Fruit fly (Drosophila melanogaster) whole organism, adult: ENCODE results near the gene CG42693.

Experiments used
- CG11617 ChIP-seq: fragments of 200-800 bp; sonication (Bioruptor generic); optimal IDR thresholded peaks from 2 replicates; lab custom pipeline; 2017; ENCODE audit warnings: mild to moderate bottlenecking, missing biosample characterization, missing genetic modification reagents, missing genetic modification characterization
- CG12768 ChIP-seq: fragments of 200-800 bp; sonication (Bioruptor generic); optimal IDR thresholded peaks from 2 replicates; lab custom pipeline; 2017; ENCODE audit warnings: missing biosample characterization, missing genetic modification characterization, mild to moderate bottlenecking, moderate library complexity, missing genetic modification reagents
- CG14711 ChIP-seq: fragments of 200-800 bp; sonication (Bioruptor generic); optimal IDR thresholded peaks from 2 replicates; lab custom pipeline; 2018; ENCODE audit warnings: missing biosample characterization, mild to moderate bottlenecking, missing genetic modification characterization, moderate library complexity
- CG1620 ChIP-seq: fragments of 200-800 bp; sonication (Bioruptor generic); optimal IDR thresholded peaks from 2 replicates; lab custom pipeline; 2016; ENCODE audit warnings: missing biosample characterization, missing genetic modification characterization
- CG33017 ChIP-seq: fragments of 200-800 bp; sonication (Bioruptor generic); optimal IDR thresholded peaks from 2 replicates; lab custom pipeline; 2018; ENCODE audit warnings: missing biosample characterization, mild to moderate bottlenecking, missing genetic modification characterization, moderate library complexity
- CG5204 ChIP-seq: fragments of 200-800 bp; sonication (Bioruptor generic); optimal IDR thresholded peaks from 2 replicates; lab custom pipeline; 2016; ENCODE audit warnings: missing biosample characterization, missing genetic modification characterization
- CG7045 ChIP-seq: fragments of 200-800 bp; sonication (Bioruptor generic); optimal IDR thresholded peaks from 2 replicates; lab custom pipeline; 2017; ENCODE audit warnings: missing biosample characterization, mild to moderate bottlenecking, missing genetic modification characterization
- CG7101 ChIP-seq: fragments of 200-800 bp; sonication (Bioruptor generic); optimal IDR thresholded peaks from 2 replicates; lab custom pipeline; 2018; ENCODE audit warnings: missing biosample characterization, mild to moderate bottlenecking, missing genetic modification characterization, moderate library complexity
- Clk ChIP-seq: fragments of 200-800 bp; sonication (Bioruptor generic); optimal IDR thresholded peaks from 2 replicates; lab custom pipeline; 2017; ENCODE audit warnings: missing biosample characterization, missing genetic modification characterization
- Crg-1 ChIP-seq: fragments of 200-800 bp; sonication (Bioruptor generic); optimal IDR thresholded peaks from 2 replicates; lab custom pipeline; 2016; ENCODE audit warnings: missing biosample characterization, missing genetic modification characterization
- Hr96 ChIP-seq: fragments of 200-800 bp; sonication (Bioruptor generic); optimal IDR thresholded peaks from 2 replicates; lab custom pipeline; 2016; ENCODE audit warnings: missing biosample characterization, missing genetic modification characterization
- Mnt ChIP-seq: fragments of 200-800 bp; sonication (Bioruptor generic); optimal IDR thresholded peaks from 2 replicates; lab custom pipeline; 2016; ENCODE audit warnings: missing biosample characterization, mild to moderate bottlenecking, missing genetic modification characterization
- bab1 ChIP-seq: fragments of 200-800 bp; sonication (Bioruptor generic); optimal IDR thresholded peaks from 3 replicates; lab custom pipeline; 2019; ENCODE audit warnings: missing biosample characterization, mild to moderate bottlenecking, missing genetic modification characterization, moderate library complexity
- cic ChIP-seq: fragments of 200-800 bp; sonication (Bioruptor generic); optimal IDR thresholded peaks from 2 replicates; lab custom pipeline; 2017; ENCODE audit warnings: missing biosample characterization, mild to moderate bottlenecking, missing genetic modification characterization, moderate library complexity
- kay ChIP-seq: fragments of 200-800 bp; sonication (Bioruptor generic); peaks from one replicate; lab custom pipeline; 2016; ENCODE audit warnings: missing biosample characterization, missing genetic modification characterization, borderline replicate concordance
- ovo ChIP-seq: fragments of 200-800 bp; sonication (Bioruptor generic); optimal IDR thresholded peaks from 2 replicates; lab custom pipeline; 2016; ENCODE audit warnings: missing biosample characterization, missing genetic modification characterization
- pad ChIP-seq: fragments of 200-800 bp; sonication (Bioruptor generic); optimal IDR thresholded peaks from 3 replicates; lab custom pipeline; 2017; ENCODE audit warnings: missing biosample characterization, missing genetic modification characterization, mild to moderate bottlenecking, moderate library complexity, missing genetic modification reagents
- tj ChIP-seq: fragments of 200-800 bp; sonication (Bioruptor generic); optimal IDR thresholded peaks from 3 replicates; lab custom pipeline; 2017; ENCODE audit warnings: missing biosample characterization, mild to moderate bottlenecking, missing genetic modification characterization, moderate library complexity
- toe ChIP-seq: fragments of 200-800 bp; sonication (Bioruptor generic); optimal IDR thresholded peaks from 2 replicates; lab custom pipeline; 2016; ENCODE audit warnings: missing biosample characterization, missing genetic modification characterization

CG42693 gene

DNA sequence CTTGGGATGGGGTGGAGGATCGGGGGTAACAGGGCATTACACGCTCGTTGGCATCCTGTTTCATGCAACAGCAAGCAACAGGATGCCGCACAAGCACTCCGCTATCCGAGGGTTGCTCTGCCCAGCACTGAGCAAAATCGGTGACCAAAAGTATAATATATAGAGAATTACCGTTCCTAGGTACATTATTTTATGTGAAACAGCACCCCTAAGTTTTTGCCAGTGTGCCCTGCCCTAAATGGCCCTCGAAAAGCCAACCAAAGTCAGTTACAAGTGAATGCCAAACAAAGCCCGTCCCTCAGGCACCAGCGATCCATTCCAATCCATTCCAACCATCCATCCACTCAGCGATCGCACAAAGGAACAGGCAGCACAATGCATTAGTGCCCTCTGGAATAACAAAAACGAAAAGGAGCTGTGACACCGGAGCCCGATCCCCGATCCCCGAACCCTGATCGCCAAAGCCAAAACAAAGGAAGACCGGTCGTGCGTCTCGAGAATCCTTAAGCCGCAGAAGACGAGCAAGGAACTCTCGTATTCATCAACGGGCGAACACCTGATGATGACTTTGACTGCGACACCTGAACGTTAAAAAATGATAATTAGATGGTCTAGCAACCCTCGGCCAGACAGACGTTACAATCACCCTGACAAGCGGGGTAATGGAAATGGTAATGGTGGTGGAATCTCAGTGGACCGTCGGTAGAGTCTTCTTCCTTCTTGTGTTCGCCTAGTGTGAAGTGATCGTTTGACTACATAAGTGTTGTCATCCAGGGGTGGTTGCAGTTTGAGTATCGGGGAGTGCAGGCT lies 24.9 kb downstream of the CG42693 start:
- no peak for TF ChIP-seq CG14711
- no peak for TF ChIP-seq CG5204 (GFP tag; lab: Kevin White, UChicago)
- TF ChIP-seq Mnt (GFP tag; lab: Kevin White, UChicago), result no peak
- no peak for TF ChIP-seq CG12768
- no peak for TF ChIP-seq toe (GFP tag; lab: Kevin White, UChicago)
- no peak for TF ChIP-seq bab1
- TF ChIP-seq pad, result no peak
- no peak for TF ChIP-seq CG1620 (GFP tag; lab: Kevin White, UChicago)
- TF ChIP-seq Crg-1 (GFP tag; lab: Kevin White, UChicago), result no peak
- TF ChIP-seq tj (GFP tag; lab: Kevin White, UChicago), result no peak
- no peak for TF ChIP-seq Hr96 (GFP tag; lab: Kevin White, UChicago)
- no peak for TF ChIP-seq cic
- TF ChIP-seq kay (GFP tag; lab: Kevin White, UChicago), result no peak
- no peak for TF ChIP-seq CG7101 (tag; lab: Kevin White, UChicago)
- no peak for TF ChIP-seq CG33017 (tag; lab: Kevin White, UChicago)
- no peak for TF ChIP-seq CG11617 (GFP tag; lab: Kevin White, UChicago)

DNA sequence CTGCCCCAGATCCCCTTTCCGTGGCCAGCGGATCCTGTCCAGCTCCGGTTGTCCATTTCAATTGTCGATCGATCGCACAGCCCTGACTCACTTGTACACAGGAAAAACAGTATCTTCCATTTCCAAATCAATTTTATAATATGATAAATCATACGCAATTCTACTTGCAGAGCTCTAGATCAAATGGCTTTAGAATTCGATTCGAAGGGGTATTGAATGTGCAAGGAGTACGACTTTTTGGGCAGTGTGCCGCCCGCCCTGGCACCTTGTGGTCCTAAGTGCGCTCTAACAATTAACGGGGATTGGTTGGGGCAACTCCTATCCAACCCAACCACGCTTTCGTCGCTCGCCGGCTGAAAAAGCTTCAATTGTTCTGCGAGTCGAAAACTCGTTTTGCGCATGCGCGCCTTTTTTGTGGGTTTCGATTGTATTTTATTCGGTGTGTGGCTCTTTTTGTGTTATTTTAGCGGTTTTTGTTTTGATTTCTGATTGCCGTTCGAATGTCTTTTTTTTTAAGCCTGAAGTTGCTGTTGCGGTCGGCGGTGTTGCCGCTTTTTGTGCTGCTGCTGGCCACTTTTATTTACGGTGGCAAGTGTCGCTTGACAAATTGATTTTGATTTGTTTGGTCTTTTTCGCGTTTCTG lies 25.9 kb downstream of the CG42693 start:
- TF ChIP-seq CG7101 (tag; lab: Kevin White, UChicago) (no peak), Mnt (GFP tag; lab: Kevin White, UChicago) (no peak), CG12768 (no peak), CG11617 (GFP tag; lab: Kevin White, UChicago) (no peak), Clk (GFP tag; lab: Kevin White, UChicago) (no peak), CG1620 (GFP tag; lab: Kevin White, UChicago) (no peak), CG7045 (GFP tag; lab: Kevin White, UChicago) (no peak), CG5204 (GFP tag; lab: Kevin White, UChicago) (no peak), tj (GFP tag; lab: Kevin White, UChicago) (no peak), Crg-1 (GFP tag; lab: Kevin White, UChicago) (no peak), bab1 (no peak), ovo (GFP tag; lab: Kevin White, UChicago) (no peak), Hr96 (GFP tag; lab: Kevin White, UChicago) (no peak)

dm6 chr3R:31680773-31681172 lies 27.4 kb downstream of the CG42693 start:
- TF ChIP-seq CG11617 (GFP tag; lab: Kevin White, UChicago), result no peak
- TF ChIP-seq CG14711, result no peak
- TF ChIP-seq pad, result no peak
- no peak for TF ChIP-seq toe (GFP tag; lab: Kevin White, UChicago)

- TF ChIP-seq CG5204 (GFP tag; lab: Kevin White, UChicago) (no peak), CG12768 (no peak), toe (GFP tag; lab: Kevin White, UChicago) (no peak), CG33017 (tag; lab: Kevin White, UChicago) (no peak), CG1620 (GFP tag; lab: Kevin White, UChicago) (no peak), CG7101 (tag; lab: Kevin White, UChicago) (no peak), CG11617 (GFP tag; lab: Kevin White, UChicago) (no peak), Clk (GFP tag; lab: Kevin White, UChicago) (no peak), ovo (GFP tag; lab: Kevin White, UChicago) (no peak), CG14711 (no peak), tj (GFP tag; lab: Kevin White, UChicago) (no peak), pad (no peak), Crg-1 (GFP tag; lab: Kevin White, UChicago) (no peak), Mnt (GFP tag; lab: Kevin White, UChicago) (no peak)
Measured at dm6 chr3R:31679830-31680294, 28.3 kb downstream of the CG42693 start, which contains the start of gene CG11550. Gene CG11550 (minus strand): TSS chr3R:31679880.

DNA sequence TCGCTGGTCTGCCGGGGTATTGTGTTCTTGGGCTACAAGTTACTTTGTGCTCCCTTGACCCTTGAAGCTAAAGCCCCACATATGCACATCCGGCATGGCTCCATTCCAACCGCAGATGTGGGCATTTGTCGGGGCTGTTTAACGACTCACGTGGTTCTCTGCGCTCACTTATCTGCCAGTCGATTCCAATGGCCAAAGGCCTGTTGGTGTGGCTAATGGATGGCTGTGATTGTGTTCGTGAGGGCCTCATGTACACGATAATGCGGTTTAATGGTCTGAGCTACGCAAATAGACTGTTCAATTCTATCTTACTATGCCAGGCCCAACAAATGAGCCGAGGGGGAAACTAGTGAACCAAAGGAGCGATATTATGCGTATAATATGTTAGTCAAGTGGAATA lies 35.5 kb downstream of the CG42693 start:
- no peak for TF ChIP-seq kay (GFP tag; lab: Kevin White, UChicago)
- TF ChIP-seq CG33017 (tag; lab: Kevin White, UChicago), result no peak
- no peak for TF ChIP-seq CG11617 (GFP tag; lab: Kevin White, UChicago)
- peak; percentile 10 for TF ChIP-seq Mnt (GFP tag; lab: Kevin White, UChicago)
- TF ChIP-seq CG5204 (GFP tag; lab: Kevin White, UChicago), result no peak
- TF ChIP-seq pad, result no peak
- TF ChIP-seq toe (GFP tag; lab: Kevin White, UChicago), result peak; percentile 9
- TF ChIP-seq CG12768, result peak; percentile 59
- no peak for TF ChIP-seq CG14711

dm6 chr3R:31669153-31669934 lies 38.8 kb downstream of the CG42693 start, which contains the start of gene Zmynd8:
Gene Zmynd8 (plus strand): TSS chr3R:31669465.
- peak; percentile 41 for TF ChIP-seq bab1
- TF ChIP-seq CG12768, result peak; percentile 39
- peak; percentile 22 for TF ChIP-seq CG1620 (GFP tag; lab: Kevin White, UChicago)
- TF ChIP-seq CG7045 (GFP tag; lab: Kevin White, UChicago), result no peak
- peak; percentile 16 for TF ChIP-seq Crg-1 (GFP tag; lab: Kevin White, UChicago)
